Fruit fly (Drosophila melanogaster) whole organism: Measurements from ENCODE around the gene Xport-B.

ENCODE experiments used
- CG8478 ChIP-seq: fragments of >200 bp; optimal IDR thresholded peaks from 2 replicates; lab custom pipeline; 2018; ENCODE audit warnings: inconsistent platforms
- Dll ChIP-seq: fragments of >200 bp; optimal IDR thresholded peaks from 2 replicates; lab custom pipeline; 2017
- EcR ChIP-seq, 2 experiments: fragments of >200 bp; optimal IDR thresholded peaks; 2 replicates each; lab custom pipeline; 2017; ENCODE audit warnings: missing biosample characterization in 2 of 2, missing genetic modification characterization in 2 of 2, missing genetic modification reagents in 2 of 2
- pan ChIP-seq: fragments of >200 bp; optimal IDR thresholded peaks from 2 replicates; lab custom pipeline; 2017
- psq ChIP-seq: fragments of >200 bp; optimal IDR thresholded peaks from 2 replicates; lab custom pipeline; 2017
- usp ChIP-seq: fragments of >200 bp; optimal IDR thresholded peaks from 2 replicates; lab custom pipeline; 2017; ENCODE audit warnings: missing biosample characterization, missing genetic modification characterization, mixed read lengths

Gene Xport-B

dm6 chr3R:19915312-19915711 is at the start of gene Xport-B, which contains the start of gene Xport-A:
Gene Xport-B, minus strand, starts transcription at chr3R:19915412.
Gene Xport-A, minus strand, starts transcription at chr3R:19915412.
- TF ChIP-seq usp (no peak), EcR (GFP tag; optimal IDR thresholded peaks at IDR 0.05; lab: Kevin White, UChicago) (no peak), pan (no peak), CG8478 (lab: Kevin White, UChicago) (no peak), Dll (lab: Kevin White, UChicago) (no peak), psq (no peak)

DNA sequence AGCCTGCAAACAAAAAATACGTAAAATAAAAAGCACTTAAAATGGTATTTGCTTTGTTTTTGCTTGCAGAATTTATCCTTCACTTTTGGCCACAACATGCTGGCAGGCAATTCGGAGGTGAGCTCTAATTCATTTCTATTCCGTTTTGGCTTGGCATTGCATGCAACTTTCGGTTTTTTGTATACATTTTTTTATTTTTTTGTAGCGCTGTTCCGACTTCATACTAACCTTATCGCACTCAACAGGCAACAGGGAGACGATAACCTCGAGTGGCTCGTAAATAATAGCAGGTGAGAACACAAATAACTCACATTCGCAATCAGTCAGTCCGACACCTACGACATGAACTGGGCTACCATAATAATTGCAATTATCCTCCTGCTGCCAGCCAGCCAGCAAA is 32.9 kb upstream of the Xport-B start, which contains the start of gene CG4783:
Gene CG4783, plus strand, starts transcription at position 301 of the 400 bp plus-strand sequence.
- TF ChIP-seq EcR (GFP tag; optimal IDR thresholded peaks at IDR 0.05; lab: Kevin White, UChicago) (no peak), pan (no peak), psq (no peak)

- TF ChIP-seq pan (no peak), psq (no peak), CG8478 (lab: Kevin White, UChicago) (no peak), Dll (lab: Kevin White, UChicago) (no peak), usp (no peak), EcR (GFP tag; optimal IDR thresholded peaks at IDR 0.05; lab: Kevin White, UChicago) (no peak)
Observed at dm6 chr3R:19942312-19942711, 27.1 kb upstream of the Xport-B start, which contains the start of gene CG46042. Gene CG46042, minus strand, starts transcription at chr3R:19942412.

DNA sequence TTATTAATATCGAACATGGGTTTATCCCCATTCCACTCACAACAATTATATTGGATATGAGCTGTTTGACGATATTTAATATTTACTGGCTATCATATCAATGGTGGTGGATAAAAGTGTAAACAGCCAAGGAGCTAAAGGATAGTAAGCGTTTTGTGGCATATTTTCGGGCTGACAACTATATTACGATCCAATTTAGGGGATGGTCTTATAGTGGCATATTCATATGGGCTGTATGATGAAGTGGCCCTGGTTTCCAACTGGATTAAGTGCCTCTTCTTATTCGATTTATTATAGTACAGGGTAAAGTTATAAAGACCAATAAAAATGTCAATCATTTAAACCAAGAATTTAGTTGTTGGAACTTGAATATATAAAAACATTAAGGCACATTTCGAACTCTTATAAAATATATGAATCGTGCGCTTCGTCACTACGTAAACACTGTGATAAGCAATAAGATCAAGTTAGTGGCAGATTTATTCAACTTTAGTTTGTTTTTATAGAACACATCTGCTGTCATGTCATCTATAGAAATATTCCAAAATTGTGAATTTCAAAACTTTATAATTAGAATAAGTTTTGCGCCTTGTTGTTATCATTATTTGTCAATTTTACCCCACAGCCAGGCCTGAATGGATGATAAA is 23.9 kb upstream of the Xport-B start:
- no peak for TF ChIP-seq Dll (lab: Kevin White, UChicago)
- no peak for TF ChIP-seq usp
- no peak for TF ChIP-seq psq
- TF ChIP-seq CG8478 (lab: Kevin White, UChicago): no peak
- no peak for TF ChIP-seq EcR (GFP tag; optimal IDR thresholded peaks at IDR 0.05; lab: Kevin White, UChicago)
- TF ChIP-seq pan: no peak

dm6 chr3R:19935777-19936125 is 20.5 kb upstream of the Xport-B start:
- TF ChIP-seq CG8478 (lab: Kevin White, UChicago) (no peak), pan (no peak), EcR (GFP tag; optimal IDR thresholded peaks at IDR 0.05; lab: Kevin White, UChicago) (no peak), psq (no peak), usp (no peak), Dll (lab: Kevin White, UChicago) (no peak)

- TF ChIP-seq pan (no peak), psq (no peak)
Observed at dm6 chr3R:19934840-19935776, 19.9 kb upstream of the Xport-B start, which contains the start of gene mira. Gene mira, minus strand, starts transcription at chr3R:19935120.

DNA sequence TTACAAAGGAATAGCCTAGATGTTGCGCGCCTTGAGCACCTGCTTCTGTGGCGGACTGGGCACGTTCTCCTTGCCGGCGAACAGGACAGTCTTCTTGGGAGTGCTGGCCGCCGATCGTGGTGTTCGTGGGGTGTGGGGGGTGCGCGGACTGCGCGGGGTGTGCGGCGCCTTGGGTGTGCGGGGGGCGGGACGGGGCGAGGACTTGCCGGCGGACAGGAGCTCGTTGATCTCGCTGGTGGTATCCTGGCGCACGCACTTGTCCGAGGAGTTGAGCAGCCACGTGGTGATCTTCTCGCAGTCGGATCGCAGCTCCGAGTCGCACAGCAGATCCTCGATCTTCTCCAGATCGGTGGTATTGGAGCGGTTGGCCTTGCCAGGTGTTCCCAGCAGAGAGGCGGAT is 17.0 kb upstream of the Xport-B start:
- no peak for TF ChIP-seq usp
- no peak for TF ChIP-seq CG8478 (lab: Kevin White, UChicago)
- TF ChIP-seq EcR (GFP tag; optimal IDR thresholded peaks at IDR 0.05; lab: Kevin White, UChicago): no peak
- TF ChIP-seq psq: no peak
- TF ChIP-seq pan: no peak
- TF ChIP-seq Dll (lab: Kevin White, UChicago): no peak

DNA sequence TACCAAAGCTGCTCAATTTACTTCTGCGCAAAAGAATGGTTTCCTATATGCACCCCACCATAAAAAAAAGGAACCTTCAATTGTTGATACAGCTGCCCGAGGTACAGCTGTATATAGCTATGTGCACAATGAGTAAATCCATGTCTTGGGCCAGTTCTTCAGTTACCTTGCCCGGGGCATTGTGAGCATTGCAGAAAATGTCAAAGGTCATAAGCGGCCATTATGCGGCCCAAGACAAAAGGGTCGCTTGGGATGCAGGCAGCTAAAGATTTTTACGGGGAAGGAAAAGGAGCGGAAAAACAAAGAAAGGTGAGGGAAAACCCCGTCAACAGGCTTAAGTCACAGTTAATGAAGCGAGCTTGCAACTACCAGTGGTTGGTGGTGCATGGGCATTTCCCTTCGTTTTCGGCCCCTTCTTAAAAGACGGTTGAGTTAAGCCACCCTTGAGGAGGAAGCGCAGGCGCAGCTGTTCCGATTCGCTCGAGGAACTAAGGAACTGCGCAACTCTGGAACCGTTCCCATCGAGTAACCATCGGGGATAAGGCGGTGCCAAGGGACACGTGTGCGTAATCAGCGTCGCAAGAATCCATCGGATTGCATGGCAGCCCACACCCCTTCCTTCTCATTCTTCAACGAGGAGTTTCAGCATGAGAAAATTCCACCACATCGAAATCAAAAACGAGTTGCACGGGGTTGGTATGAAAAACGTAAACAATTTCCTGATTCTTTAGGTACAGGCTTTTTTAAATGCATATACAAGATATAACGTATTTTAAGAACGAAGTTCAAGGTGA is 15.9 kb upstream of the Xport-B start:
- TF ChIP-seq Dll (lab: Kevin White, UChicago): no peak
- no peak for TF ChIP-seq EcR (GFP tag; optimal IDR thresholded peaks at IDR 0.05; lab: Kevin White, UChicago)
- TF ChIP-seq CG8478 (lab: Kevin White, UChicago): no peak
- TF ChIP-seq pan: no peak
- no peak for TF ChIP-seq usp
- TF ChIP-seq psq: no peak

DNA sequence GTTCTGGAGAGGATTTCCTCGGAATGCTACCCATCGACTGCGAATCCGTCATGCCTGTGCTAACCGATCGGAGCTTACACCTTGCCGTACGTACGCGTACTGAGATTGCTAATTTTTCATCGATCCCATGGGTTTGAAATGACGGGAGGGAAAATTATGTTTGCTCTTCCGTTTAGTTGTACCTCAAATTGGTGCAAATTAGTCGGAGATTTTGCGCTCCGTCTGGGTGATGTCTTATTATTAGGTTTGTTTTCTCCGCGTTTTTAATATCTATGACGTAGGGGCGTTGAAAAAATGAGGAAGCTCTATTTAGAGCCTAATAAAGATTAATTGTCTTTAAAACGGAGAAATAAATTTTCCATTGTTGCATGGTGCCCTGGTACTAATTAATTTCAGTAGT is 13.3 kb upstream of the Xport-B start, which contains the start of gene CG4459:
Gene CG4459, minus strand, starts transcription at position 101 of the 400 bp plus-strand sequence.
- TF ChIP-seq usp: no peak
- TF ChIP-seq CG8478 (lab: Kevin White, UChicago): no peak
- no peak for TF ChIP-seq psq
- TF ChIP-seq Dll (lab: Kevin White, UChicago): no peak
- no peak for TF ChIP-seq pan
- no peak for TF ChIP-seq EcR (GFP tag; optimal IDR thresholded peaks at IDR 0.05; lab: Kevin White, UChicago)

dm6 chr3R:19925271-19925670 is 10.1 kb upstream of the Xport-B start, which contains the start of gene CG4462:
Gene CG4462, minus strand, starts transcription at chr3R:19925371.
- no peak for TF ChIP-seq usp
- no peak for TF ChIP-seq pan
- no peak for TF ChIP-seq EcR (GFP tag; optimal IDR thresholded peaks at IDR 0.05; lab: Kevin White, UChicago)
- TF ChIP-seq Dll (lab: Kevin White, UChicago): no peak
- TF ChIP-seq CG8478 (lab: Kevin White, UChicago): no peak
- no peak for TF ChIP-seq psq

DNA sequence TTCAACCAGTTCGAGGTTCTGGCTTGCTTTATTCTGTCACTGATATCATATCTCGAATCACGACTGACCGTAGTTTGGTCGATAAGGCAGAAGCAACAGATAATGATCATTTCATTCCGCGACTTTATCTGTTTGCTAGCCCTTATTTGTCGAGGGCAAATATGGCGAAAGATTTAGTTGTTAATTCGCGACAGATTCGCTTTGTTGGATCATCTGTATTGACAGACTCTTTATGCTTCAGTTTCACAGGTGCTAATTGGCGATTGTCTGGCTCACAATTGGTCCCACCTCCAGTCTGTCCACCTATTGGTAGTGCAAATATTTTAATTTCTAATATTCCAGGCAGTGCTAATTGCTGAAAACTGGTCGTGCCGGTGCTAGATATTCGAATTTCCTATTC is 9.1 kb upstream of the Xport-B start:
- no peak for TF ChIP-seq Dll (lab: Kevin White, UChicago)
- no peak for TF ChIP-seq CG8478 (lab: Kevin White, UChicago)
- TF ChIP-seq EcR (GFP tag; optimal IDR thresholded peaks at IDR 0.05; lab: Kevin White, UChicago): no peak
- no peak for TF ChIP-seq usp
- no peak for TF ChIP-seq psq
- TF ChIP-seq pan: no peak

DNA sequence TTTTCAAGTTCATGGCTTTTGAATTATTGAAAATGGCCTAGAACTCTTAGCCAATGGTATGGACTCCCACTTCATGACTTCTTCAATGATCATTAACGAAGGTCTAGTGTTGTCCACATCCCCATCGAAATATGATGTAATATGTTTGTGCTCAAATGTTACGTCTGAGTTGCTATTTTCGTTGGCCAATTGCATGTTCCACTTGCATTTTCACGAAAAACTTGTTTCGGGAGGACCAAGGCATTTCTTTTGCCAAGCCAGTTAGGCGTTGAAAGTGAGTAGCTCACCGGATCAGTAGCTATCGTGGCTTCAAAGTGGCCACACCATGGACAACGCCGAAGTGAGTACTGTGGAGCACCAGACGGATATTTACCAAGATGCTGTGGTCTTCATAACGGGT is 3.0 kb upstream of the Xport-B start, which contains the start of gene CG4770:
Gene CG4770, plus strand, starts transcription at position 301 of the 400 bp plus-strand sequence.
- no peak for TF ChIP-seq pan
